Worm (Caenorhabditis elegans) whole organism, L3 larva: ENCODE data around the gene C49H3.3.

Experiments
- ceh-9 ChIP-seq: sonication (generic microtip); optimal IDR thresholded peaks from 2 replicates; lab custom pipeline; 2018; ENCODE audit warnings: missing biosample characterization, missing genetic modification characterization
- elt-3 ChIP-seq, 3 experiments: fragments of 150-350 bp in 1 of 3; sonication (generic microtip) in 2 of 3; optimal IDR thresholded peaks; 2 replicates in 2 of 3; 4 replicates in 1 of 3; lab custom pipeline; 2014 to 2017; ENCODE audit warnings: missing biosample characterization in 3 of 3, missing genetic modification characterization in 3 of 3
- fkh-10 ChIP-seq: sonication (generic microtip); optimal IDR thresholded peaks from 2 replicates; lab custom pipeline; 2017; ENCODE audit warnings: missing biosample characterization, missing genetic modification reagents, missing genetic modification characterization
- fos-1 ChIP-seq: fragments of 150-350 bp; optimal IDR thresholded peaks from 2 replicates; lab custom pipeline; 2014; ENCODE audit warnings: missing biosample characterization, missing genetic modification characterization
- snpc-4 ChIP-seq: fragments of 150-350 bp; optimal IDR thresholded peaks from 2 replicates; lab custom pipeline; 2014; ENCODE audit warnings: missing biosample characterization, missing genetic modification characterization
- unc-39 ChIP-seq: sonication (generic microtip); optimal IDR thresholded peaks from 4 replicates; lab custom pipeline; 2017; ENCODE audit warnings: missing biosample characterization, missing genetic modification characterization

- TF ChIP-seq elt-3 (tag; optimal IDR thresholded peaks at IDR 0.05; lab: Kevin White, UChicago) (no peak), fkh-10 (no peak), ceh-9 (no peak), unc-39 (tag; lab: Kevin White, UChicago) (no peak), snpc-4 (tag; lab: Kevin White, UChicago) (no peak), fos-1 (tag; lab: Kevin White, UChicago) (no peak)
Measured at ce11 chrIV:7954006-7954405, 29.9 kb downstream of the C49H3.3 start.
